Fruit fly (Drosophila melanogaster): ENCODE results near the gene CG4477.
A peak's percentile ranks its signal among the peaks of the same experiment; 100 is the strongest.

Gene CG4477

DNA sequence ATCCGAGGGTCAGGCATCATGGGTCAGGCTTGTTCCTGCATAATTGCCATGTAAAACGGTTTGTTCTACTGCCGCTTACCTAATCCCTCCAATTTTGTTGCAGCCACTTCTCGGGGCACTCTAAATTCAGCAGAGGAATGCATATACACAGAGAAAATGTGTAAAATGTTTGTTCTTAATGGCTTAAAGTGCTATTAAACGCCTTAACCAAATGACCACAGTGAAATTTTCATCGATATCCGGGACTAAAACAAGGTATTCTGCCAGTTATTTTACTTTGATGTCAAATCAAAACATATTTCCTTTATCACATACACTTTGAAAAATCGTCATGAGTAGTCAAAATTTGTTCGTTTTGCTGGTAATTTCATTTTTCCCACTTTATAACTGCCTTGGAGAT lies at the start of gene CG4477:
CG4477 (plus strand) TSS at position 301 of the 400 bp plus-strand sequence.
- TF ChIP-seq CG11294 (GFP tag; IDR thresholded peaks at IDR 0.05), result no peak
- TF ChIP-seq CG9139 (GFP tag; optimal IDR thresholded peaks at IDR 0.05), result no peak
- no peak for TF ChIP-seq Gug (GFP tag; IDR thresholded peaks at IDR 0.05)
- no peak for TF ChIP-seq Smox (GFP tag; optimal IDR thresholded peaks at IDR 0.05)
- TF ChIP-seq Sox15 (GFP tag; optimal IDR thresholded peaks at IDR 0.05), result no peak
- TF ChIP-seq CG11902 (GFP tag; optimal IDR thresholded peaks at IDR 0.05), result no peak
- no peak for TF ChIP-seq CG34406 (GFP tag; optimal IDR thresholded peaks at IDR 0.05)
- TF ChIP-seq CG10669 (GFP tag; optimal IDR thresholded peaks at IDR 0.05), result no peak
- no peak for TF ChIP-seq CG3032 (tag; optimal IDR thresholded peaks at IDR 0.05)
- no peak for TF ChIP-seq CG11762 (GFP tag; optimal IDR thresholded peaks at IDR 0.05; ENCODE audit: insufficient read depth)
- TF ChIP-seq Lpt (GFP tag; optimal IDR thresholded peaks at IDR 0.05), result no peak
- TF ChIP-seq CG3919 (GFP tag; optimal IDR thresholded peaks at IDR 0.05), result no peak
- no peak for TF ChIP-seq topi (GFP tag; optimal IDR thresholded peaks at IDR 0.05)
- TF ChIP-seq CG31627 (GFP tag; optimal IDR thresholded peaks at IDR 0.05), result no peak
- TF ChIP-seq pdm3 (GFP tag; optimal IDR thresholded peaks at IDR 0.05), result no peak
- TF ChIP-seq svp (GFP tag), result no peak
- TF ChIP-seq Hr39 (GFP tag; optimal IDR thresholded peaks at IDR 0.05), result no peak
- TF ChIP-seq dac (GFP tag; optimal IDR thresholded peaks at IDR 0.05), result no peak
- no peak for TF ChIP-seq Hr38 (GFP tag; optimal IDR thresholded peaks at IDR 0.05)
- no peak for TF ChIP-seq Eip93F (GFP tag; optimal IDR thresholded peaks at IDR 0.05)

DNA sequence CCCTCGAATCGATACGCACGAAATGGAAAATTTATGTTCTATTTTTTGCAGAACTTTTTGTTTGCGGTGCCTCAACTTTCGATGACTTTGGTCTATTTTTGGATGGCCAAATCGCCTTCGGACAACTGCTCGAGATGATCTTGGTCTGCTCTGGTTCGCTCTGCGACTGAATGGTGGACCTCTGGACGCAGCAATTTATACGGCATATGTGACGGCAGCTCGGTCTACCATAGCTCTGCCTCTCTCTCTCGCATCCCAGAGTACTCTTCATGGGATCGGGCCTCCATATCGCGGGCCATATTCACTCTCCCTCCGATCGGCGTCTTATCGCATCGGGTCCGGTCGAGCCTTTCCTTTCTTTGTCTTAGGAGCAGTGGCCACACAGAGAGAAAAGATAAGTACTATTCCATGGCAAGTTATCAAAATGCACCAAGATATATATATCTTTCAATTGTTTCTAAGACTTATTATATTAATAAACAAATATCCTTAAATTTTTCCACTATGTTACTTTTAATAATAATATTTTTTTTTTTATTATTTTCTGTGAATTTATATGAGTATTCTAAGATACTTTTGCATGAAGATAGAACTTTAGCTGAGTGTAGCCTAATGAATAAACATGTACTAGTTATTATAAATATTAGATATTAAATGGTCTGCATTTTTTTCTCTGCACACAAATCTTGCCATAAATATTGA lies 41.2 kb upstream of the CG4477 start, which contains the start of gene Slc45-1:
Slc45-1 (minus strand) TSS at position 150 of the 702 bp plus-strand sequence.
- TF ChIP-seq lz (GFP tag; optimal IDR thresholded peaks at IDR 0.05) (no peak), CG6854 (GFP tag; optimal IDR thresholded peaks at IDR 0.05) (no peak), Eip78C (GFP tag) (peak; percentile 77), CG16779 (tag; optimal IDR thresholded peaks at IDR 0.05) (no peak), Blimp-1 (GFP tag; optimal IDR thresholded peaks at IDR 0.05) (no peak), CG34406 (GFP tag; optimal IDR thresholded peaks at IDR 0.05) (peak; percentile 13), Ets21C (GFP tag; optimal IDR thresholded peaks at IDR 0.05) (no peak), net (GFP tag; optimal IDR thresholded peaks at IDR 0.05) (peak; percentile 29), Hr38 (GFP tag; optimal IDR thresholded peaks at IDR 0.05) (no peak), CG8632 (GFP tag; optimal IDR thresholded peaks at IDR 0.05) (peak; percentile 49), CG4318 (GFP tag; optimal IDR thresholded peaks at IDR 0.05) (peak; percentile 68), Sox14 (GFP tag; optimal IDR thresholded peaks at IDR 0.05) (peak; percentile 59), CG11294 (GFP tag; IDR thresholded peaks at IDR 0.05) (no peak; the same call in 1 of the 2 replicates), CG1621 (tag; optimal IDR thresholded peaks at IDR 0.05) (no peak), CG31627 (GFP tag; optimal IDR thresholded peaks at IDR 0.05) (no peak), CG6792 (GFP tag; optimal IDR thresholded peaks at IDR 0.05) (peak; percentile 26), dac (GFP tag; optimal IDR thresholded peaks at IDR 0.05) (no peak), CG8119 (GFP tag; IDR thresholded peaks at IDR 0.05) (peak; percentile 73), Smox (GFP tag; optimal IDR thresholded peaks at IDR 0.05) (no peak), Hr4 (GFP tag; optimal IDR thresholded peaks at IDR 0.05) (peak; percentile 41), esn (GFP tag; optimal IDR thresholded peaks at IDR 0.05) (no peak), CG10631 (GFP tag; optimal IDR thresholded peaks at IDR 0.05) (peak; percentile 77), Sox15 (GFP tag; optimal IDR thresholded peaks at IDR 0.05) (no peak), Sox102F (GFP tag; optimal IDR thresholded peaks at IDR 0.05) (no peak), Eip75B (GFP tag; optimal IDR thresholded peaks at IDR 0.05) (no peak), CG9139 (GFP tag; optimal IDR thresholded peaks at IDR 0.05) (peak; percentile 4), Eip93F (GFP tag; optimal IDR thresholded peaks at IDR 0.05) (no peak), OdsH (GFP tag; optimal IDR thresholded peaks at IDR 0.05) (peak; percentile 58), Met (GFP tag; optimal IDR thresholded peaks at IDR 0.05) (no peak), svp (GFP tag) (peak; percentile 79), vri (GFP tag; optimal IDR thresholded peaks at IDR 0.05) (no peak), fd59A (GFP tag; optimal IDR thresholded peaks at IDR 0.05) (no peak), CG6808 (GFP tag; optimal IDR thresholded peaks at IDR 0.05) (peak; percentile 21), topi (GFP tag; optimal IDR thresholded peaks at IDR 0.05) (no peak), ss (GFP tag; optimal IDR thresholded peaks at IDR 0.05) (peak in 1 of 2 experiments; percentile 15), CG11762 (GFP tag; optimal IDR thresholded peaks at IDR 0.05; ENCODE audit: insufficient read depth) (no peak), CG32006 (GFP tag; optimal IDR thresholded peaks at IDR 0.05) (peak; percentile 83), Gug (GFP tag; IDR thresholded peaks at IDR 0.05) (peak; percentile 44; the same call in 1 of the 2 replicates), cyc (GFP tag; optimal IDR thresholded peaks at IDR 0.05) (no peak), Hr39 (GFP tag; optimal IDR thresholded peaks at IDR 0.05) (no peak), CG6276 (GFP tag; optimal IDR thresholded peaks at IDR 0.05) (peak; percentile 64), CG10669 (GFP tag; optimal IDR thresholded peaks at IDR 0.05) (peak; percentile 37), CG11902 (GFP tag; optimal IDR thresholded peaks at IDR 0.05) (no peak)
